Fruit fly (Drosophila melanogaster) Kc167 (cell line): Measurements from ENCODE around the gene CG8891.

Experiments used
- Myc ChIP-seq: fragments of >200 bp; optimal IDR thresholded peaks from 2 replicates; lab custom pipeline; 2017; ENCODE audit warnings: missing external identifiers
- Sin3A ChIP-seq: fragments of >200 bp; optimal IDR thresholded peaks from 2 replicates; lab custom pipeline; 2018; ENCODE audit warnings: missing external identifiers
- psq ChIP-seq: fragments of >200 bp; optimal IDR thresholded peaks from 2 replicates; lab custom pipeline; 2017; ENCODE audit warnings: missing external identifiers

DNA sequence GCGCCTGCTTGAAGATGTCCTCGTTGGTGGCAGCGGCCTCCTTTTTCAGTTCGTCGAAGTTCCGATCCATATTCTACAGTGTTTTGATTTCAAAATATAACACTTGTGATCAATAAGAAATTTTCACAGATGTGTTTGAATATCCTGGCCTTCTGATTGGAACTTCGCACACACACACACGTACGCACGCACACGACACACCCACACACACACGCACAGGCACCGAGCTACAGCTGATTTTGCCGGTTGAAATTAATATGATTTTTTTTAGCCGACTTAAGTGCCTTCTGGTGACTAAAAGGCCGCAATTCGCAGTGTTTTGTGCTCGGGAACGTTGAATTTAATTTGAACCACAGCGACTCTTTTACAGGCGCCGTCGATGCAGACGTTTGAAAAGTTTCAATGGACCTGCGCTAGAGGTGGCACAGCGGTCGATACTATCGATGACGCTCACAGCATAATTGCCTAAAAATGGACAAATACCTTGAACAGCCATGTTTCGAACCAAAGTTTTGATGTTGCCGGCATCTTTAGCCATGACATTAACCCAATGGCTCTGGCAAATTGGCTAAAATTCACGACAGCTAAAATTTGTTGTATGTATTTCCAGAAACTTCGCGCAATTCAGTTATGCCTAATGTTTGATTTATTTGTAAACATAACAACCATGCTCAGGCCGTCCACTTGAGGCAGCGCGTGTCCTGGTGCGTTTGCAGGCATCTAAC is 30.3 kb upstream of the CG8891 start, which contains the start of gene Rtnl1:
- TF ChIP-seq psq (no peak), Sin3A (lab: Kevin White, UChicago) (no peak), Myc (lab: Kevin White, UChicago) (no peak)
